Worm (Caenorhabditis elegans) whole organism, L4 larva: ENCODE data around the gene Y57G11B.5.

Experiments
- F26F4.8 ChIP-seq: fragments of 200-800 bp; sonication (Bioruptor generic); conservative IDR thresholded peaks from 2 replicates; pipeline ENCODE4 v1.3.6; 2022; ENCODE audit warnings: missing genetic modification characterization, missing compliant biosample characterization
- F44E2.7 ChIP-seq: fragments of 200-800 bp; sonication (Bioruptor generic); IDR thresholded peaks from 2 replicates; pipeline ENCODE4 v2.1.2; 2022; ENCODE audit warnings: missing genetic modification characterization, missing compliant biosample characterization
- R02D3.7 ChIP-seq: fragments of 150-350 bp; sonication (generic microtip); optimal IDR thresholded peaks from 3 replicates; lab custom pipeline; 2014; ENCODE audit warnings: missing biosample characterization, missing genetic modification characterization
- T20F7.1 ChIP-seq: fragments of 200-800 bp; sonication (Bioruptor generic); optimal IDR thresholded peaks from 2 replicates; lab custom pipeline; 2018; ENCODE audit warnings: mild to moderate bottlenecking, missing genetic modification characterization, missing compliant biosample characterization
- T26A8.4 ChIP-seq: fragments of 200-800 bp; sonication (Bioruptor generic); IDR thresholded peaks from 2 replicates; pipeline ENCODE4 v1.3.6; 2022; ENCODE audit warnings: missing genetic modification characterization, missing compliant biosample characterization
- Y105C5A.15 ChIP-seq: fragments of 200-800 bp; sonication (Bioruptor generic); IDR thresholded peaks from 2 replicates; pipeline ENCODE4 v1.3.6; 2022; ENCODE audit warnings: missing genetic modification characterization, missing compliant biosample characterization
- aha-1 ChIP-seq: fragments of 150-350 bp; peaks from one replicate; lab custom pipeline; 2014; ENCODE audit warnings: missing biosample characterization, missing genetic modification characterization
- ama-1 ChIP-seq: fragments of 150-350 bp; optimal IDR thresholded peaks from 2 replicates; lab custom pipeline; 2014; ENCODE audit warnings: inconsistent platforms, mixed read lengths
- ceh-28 ChIP-seq: fragments of 150-350 bp; optimal IDR thresholded peaks from 2 replicates; lab custom pipeline; 2014; ENCODE audit warnings: missing biosample characterization, missing genetic modification reagents, missing genetic modification characterization
- ceh-32 ChIP-seq: sonication (generic microtip); optimal IDR thresholded peaks from 2 replicates; lab custom pipeline; 2016; ENCODE audit warnings: mild to moderate bottlenecking, missing genetic modification characterization, missing compliant biosample characterization; ENCODE audit not compliant: poor library complexity
- ceh-44 ChIP-seq: fragments of 200-800 bp; sonication (Bioruptor generic); IDR thresholded peaks from 2 replicates; pipeline ENCODE4 v1.3.6; 2022; ENCODE audit warnings: missing genetic modification reagents, missing genetic modification characterization, missing compliant biosample characterization
- dmd-8 ChIP-seq: fragments of 200-800 bp; sonication (Bioruptor generic); IDR thresholded peaks from 2 replicates; pipeline ENCODE4 v1.3.6; 2022; ENCODE audit warnings: missing genetic modification characterization, missing compliant biosample characterization
- dpl-1 ChIP-seq: fragments of 150-350 bp; optimal IDR thresholded peaks from 2 replicates; lab custom pipeline; 2014; ENCODE audit warnings: missing biosample characterization, missing genetic modification reagents, missing genetic modification characterization
- hmg-1.1 ChIP-seq: fragments of 200-800 bp; sonication (Bioruptor generic); IDR thresholded peaks from 2 replicates; pipeline ENCODE4 v1.3.6; 2022; ENCODE audit warnings: missing genetic modification reagents, missing genetic modification characterization, missing compliant biosample characterization
- jun-1 ChIP-seq: fragments of 150-350 bp; optimal IDR thresholded peaks from 2 replicates; lab custom pipeline; 2014; ENCODE audit warnings: missing biosample characterization, missing genetic modification reagents, missing genetic modification characterization
- lin-15B ChIP-seq: fragments of 150-350 bp; sonication (generic microtip); optimal IDR thresholded peaks from 3 replicates; lab custom pipeline; 2014; ENCODE audit warnings: missing biosample characterization, missing genetic modification characterization
- lsy-2 ChIP-seq, 2 experiments: fragments of 150-350 bp in 1 of 2; sonication (generic microtip) in 1 of 2; optimal IDR thresholded peaks; 2 replicates each; lab custom pipeline; 2014 to 2017; ENCODE audit warnings: missing biosample characterization in 2 of 2, missing genetic modification characterization in 2 of 2
- madf-5 ChIP-seq, 2 experiments: fragments of 200-800 bp; sonication (Bioruptor generic); IDR thresholded peaks; 2 replicates each; pipeline ENCODE4 v1.3.6; 2022; ENCODE audit warnings: missing compliant biosample characterization in 2 of 2, missing genetic modification characterization in 2 of 2
- mdt-29 ChIP-seq: fragments of 200-800 bp; sonication (Bioruptor generic); IDR thresholded peaks from 2 replicates; pipeline ENCODE4 v1.3.6; 2022; ENCODE audit warnings: missing genetic modification reagents, missing genetic modification characterization, missing compliant biosample characterization
- mxl-2 ChIP-seq: fragments of 200-800 bp; sonication (Bioruptor generic); conservative IDR thresholded peaks from 2 replicates; pipeline ENCODE4 v1.3.6; 2022; ENCODE audit warnings: missing genetic modification reagents, missing genetic modification characterization, missing compliant biosample characterization
- mxl-3 ChIP-seq: fragments of 200-800 bp; sonication (Bioruptor generic); optimal IDR thresholded peaks from 2 replicates; lab custom pipeline; 2018; ENCODE audit warnings: mild to moderate bottlenecking, missing genetic modification characterization, missing compliant biosample characterization
- nhr-102 ChIP-seq: sonication (generic microtip); optimal IDR thresholded peaks from 2 replicates; lab custom pipeline; 2016; ENCODE audit warnings: mild to moderate bottlenecking, missing genetic modification characterization, moderate library complexity, missing compliant biosample characterization
- nhr-11 ChIP-seq: fragments of 150-350 bp; optimal IDR thresholded peaks from 2 replicates; lab custom pipeline; 2014; ENCODE audit warnings: missing biosample characterization, missing genetic modification characterization
- nhr-6 ChIP-seq: fragments of 150-350 bp; optimal IDR thresholded peaks from 2 replicates; lab custom pipeline; 2014; ENCODE audit warnings: missing biosample characterization, missing genetic modification characterization
- nhr-77 ChIP-seq: fragments of 150-350 bp; optimal IDR thresholded peaks from 2 replicates; lab custom pipeline; 2014; ENCODE audit warnings: missing biosample characterization, missing genetic modification characterization
- pqm-1 ChIP-seq: sonication (generic microtip); optimal IDR thresholded peaks from 2 replicates; lab custom pipeline; 2017; ENCODE audit warnings: missing biosample characterization, missing genetic modification characterization
- rbr-2 ChIP-seq: sonication (generic microtip); optimal IDR thresholded peaks from 2 replicates; lab custom pipeline; 2016; ENCODE audit warnings: missing genotype, missing genetic modification characterization, missing compliant biosample characterization
- sdz-12 ChIP-seq: fragments of 200-800 bp; sonication (Bioruptor generic); optimal IDR thresholded peaks from 2 replicates; lab custom pipeline; 2018; ENCODE audit warnings: mild to moderate bottlenecking, missing genetic modification characterization, missing compliant biosample characterization
- snpc-1.2 ChIP-seq: fragments of 200-800 bp; sonication (Bioruptor generic); IDR thresholded peaks from 2 replicates; pipeline ENCODE4 v1.3.6; 2022; ENCODE audit warnings: missing genetic modification reagents, missing genetic modification characterization, missing compliant biosample characterization
- snpc-4 ChIP-seq: fragments of 150-350 bp; optimal IDR thresholded peaks from 2 replicates; lab custom pipeline; 2014; ENCODE audit warnings: missing biosample characterization, missing genetic modification characterization
- spr-1 ChIP-seq: sonication (generic microtip); optimal IDR thresholded peaks from 2 replicates; lab custom pipeline; 2016; ENCODE audit warnings: mild to moderate bottlenecking, missing genetic modification characterization, missing compliant biosample characterization
- tra-1 ChIP-seq: fragments of 200-800 bp; sonication (Bioruptor generic); IDR thresholded peaks from 2 replicates; pipeline ENCODE4 v1.3.6; 2022; ENCODE audit warnings: missing genetic modification reagents, missing genetic modification characterization, missing compliant biosample characterization
- unc-39 ChIP-seq: sonication (generic microtip); optimal IDR thresholded peaks from 2 replicates; lab custom pipeline; 2017; ENCODE audit warnings: missing biosample characterization, missing genetic modification characterization
- unc-62 ChIP-seq, 3 experiments: fragments of 150-350 bp in 1 of 3; sonication (generic microtip); optimal IDR thresholded peaks in 2 of 3; peaks in 1 of 3; 1 replicate in 1 of 3; 2 replicates in 2 of 3; lab custom pipeline; 2014 to 2017; ENCODE audit warnings: missing biosample characterization in 3 of 3, missing genetic modification characterization in 3 of 3, missing genetic modification reagents in 3 of 3, missing genotype in 1 of 3

Y57G11B.5 gene

ce11 chrIV:14530031-14530430 lies 44.6 kb upstream of the Y57G11B.5 start:
- TF ChIP-seq unc-39 (no peak), snpc-1.2 (GFP tag; lab: Robert Waterston, UW) (peak; percentile 66)
- TF ChIP-seq, all 104 proteins: peak for 1

ce11 chrIV:14532366-14532765 lies 42.3 kb upstream of the Y57G11B.5 start:
- TF ChIP-seq F26F4.8 (GFP tag; lab: Robert Waterston, UW) (no peak), lin-15B (tag; lab: Kevin White, UChicago) (no peak), F44E2.7 (GFP tag; lab: Robert Waterston, UW) (no peak), snpc-4 (tag; lab: Kevin White, UChicago) (no peak)

ce11 chrIV:14534967-14535366 lies 39.7 kb upstream of the Y57G11B.5 start, which contains the start of gene T27E7.4:
TSS of gene T27E7.4 (minus strand) at chrIV:14535067.
- no peak for TF ChIP-seq T26A8.4
- TF ChIP-seq mdt-29 (GFP tag; lab: Robert Waterston, UW), result no peak
- no peak for TF ChIP-seq R02D3.7 (tag; lab: Kevin White, UChicago)

ce11 chrIV:14536911-14537310 lies 37.7 kb upstream of the Y57G11B.5 start, which contains the start of gene T27E7.5:
TSS of gene T27E7.5 (plus strand) at chrIV:14537163.
- TF ChIP-seq unc-62 (GFP tag; optimal IDR thresholded peaks at IDR 0.05 in 1 of 2; lab: Kevin White, UChicago) (peak in 1 of 2 experiments; percentile 30), unc-62 (tag; optimal IDR thresholded peaks at IDR 0.05; lab: Kevin White, UChicago) (no peak), hmg-1.1 (no peak), mxl-2 (GFP tag; lab: Robert Waterston, UW) (no peak), tra-1 (GFP tag; lab: Robert Waterston, UW) (no peak), nhr-102 (no peak), ama-1 (no peak), aha-1 (tag; lab: Kevin White, UChicago) (peak; percentile 91)

- no peak for TF ChIP-seq mxl-3 (GFP tag; lab: Kevin White, UChicago)
- TF ChIP-seq sdz-12 (GFP tag; lab: Kevin White, UChicago), result no peak
- no peak for TF ChIP-seq dpl-1
- no peak for TF ChIP-seq ceh-32 (tag; lab: Kevin White, UChicago)
- TF ChIP-seq pqm-1, result no peak
- no peak for TF ChIP-seq ceh-28 (tag; lab: Kevin White, UChicago)
- TF ChIP-seq nhr-6 (tag; lab: Kevin White, UChicago), result no peak
- TF ChIP-seq unc-39, result no peak
- TF ChIP-seq jun-1, result no peak
- no peak for TF ChIP-seq lsy-2 (tag; optimal IDR thresholded peaks at IDR 0.05; lab: Kevin White, UChicago)
- TF ChIP-seq mxl-2 (GFP tag; lab: Robert Waterston, UW), result no peak
- no peak for TF ChIP-seq rbr-2
- TF ChIP-seq nhr-77 (tag; lab: Kevin White, UChicago), result no peak
- no peak for TF ChIP-seq ceh-44 (GFP tag; lab: Robert Waterston, UW)
- TF ChIP-seq Y105C5A.15 (GFP tag; lab: Robert Waterston, UW), result no peak
- no peak for TF ChIP-seq spr-1 (tag; lab: Kevin White, UChicago)
- TF ChIP-seq dmd-8 (GFP tag; lab: Robert Waterston, UW), result no peak
- no peak for TF ChIP-seq nhr-11 (tag; lab: Kevin White, UChicago)
- no peak for TF ChIP-seq T20F7.1 (GFP tag; lab: Kevin White, UChicago)
- TF ChIP-seq madf-5 (GFP tag; IDR thresholded peaks at IDR 0.05; lab: Robert Waterston, UW), result no peak
- TF ChIP-seq, all 104 proteins: peak for 0
Measured at ce11 chrIV:14542517-14542916, 32.1 kb upstream of the Y57G11B.5 start, which contains the start of gene pals-29. TSS of gene pals-29 (minus strand) at chrIV:14542617.
